Fruit fly (Drosophila melanogaster) whole organism: ENCODE measurements around the gene CG31223.

Experiments used
- CG8478 ChIP-seq: fragments of >200 bp; optimal IDR thresholded peaks from 2 replicates; lab custom pipeline; 2018; ENCODE audit warnings: inconsistent platforms
- Dll ChIP-seq: fragments of >200 bp; optimal IDR thresholded peaks from 2 replicates; lab custom pipeline; 2017
- EcR ChIP-seq, 2 experiments: fragments of >200 bp; optimal IDR thresholded peaks; 2 replicates each; lab custom pipeline; 2017; ENCODE audit warnings: missing biosample characterization in 2 of 2, missing genetic modification characterization in 2 of 2, missing genetic modification reagents in 2 of 2
- pan ChIP-seq: fragments of >200 bp; optimal IDR thresholded peaks from 2 replicates; lab custom pipeline; 2017
- psq ChIP-seq: fragments of >200 bp; optimal IDR thresholded peaks from 2 replicates; lab custom pipeline; 2017
- usp ChIP-seq: fragments of >200 bp; optimal IDR thresholded peaks from 2 replicates; lab custom pipeline; 2017; ENCODE audit warnings: missing biosample characterization, missing genetic modification characterization, mixed read lengths

Gene CG31223

dm6 chr3R:20830963-20831362 is at the start of gene CG31223:
TSS of gene CG31223 (plus strand) at chr3R:20831127.
- no peak for TF ChIP-seq pan (lab: Kevin White, UChicago)
- TF ChIP-seq CG8478 (lab: Kevin White, UChicago): no peak
- no peak for TF ChIP-seq Dll (lab: Kevin White, UChicago)
- TF ChIP-seq psq (lab: Kevin White, UChicago): no peak
- TF ChIP-seq EcR (GFP tag; optimal IDR thresholded peaks at IDR 0.05; lab: Kevin White, UChicago): no peak
- no peak for TF ChIP-seq usp (GFP tag; lab: Kevin White, UChicago)

DNA sequence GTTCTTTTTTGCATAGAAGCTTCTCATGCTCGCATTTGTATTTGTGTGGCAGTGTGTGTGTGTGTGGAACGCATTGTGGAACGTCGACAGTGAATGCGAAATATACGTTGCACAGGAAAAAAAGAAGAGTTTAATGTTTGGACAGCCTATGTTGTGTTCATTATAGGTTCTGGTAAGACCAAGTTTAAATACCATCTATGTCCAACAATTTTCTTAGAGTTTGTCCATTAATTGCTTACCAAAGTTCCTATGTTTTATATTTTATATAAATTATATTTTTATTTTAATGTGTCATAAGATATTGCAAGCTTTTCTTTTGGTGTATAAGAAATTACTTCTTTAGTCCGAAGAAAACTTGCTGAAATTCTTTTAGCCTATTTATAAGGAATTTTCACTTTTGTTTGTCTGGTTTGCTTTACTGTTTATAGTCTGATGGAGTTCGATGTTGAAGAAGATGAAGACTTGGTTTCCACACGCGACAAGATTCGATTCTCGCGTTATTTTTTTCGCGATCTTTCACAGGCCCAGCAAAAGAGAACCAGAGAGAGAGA is 48.7 kb upstream of the CG31223 start:
- TF ChIP-seq usp (GFP tag; lab: Kevin White, UChicago): no peak

DNA sequence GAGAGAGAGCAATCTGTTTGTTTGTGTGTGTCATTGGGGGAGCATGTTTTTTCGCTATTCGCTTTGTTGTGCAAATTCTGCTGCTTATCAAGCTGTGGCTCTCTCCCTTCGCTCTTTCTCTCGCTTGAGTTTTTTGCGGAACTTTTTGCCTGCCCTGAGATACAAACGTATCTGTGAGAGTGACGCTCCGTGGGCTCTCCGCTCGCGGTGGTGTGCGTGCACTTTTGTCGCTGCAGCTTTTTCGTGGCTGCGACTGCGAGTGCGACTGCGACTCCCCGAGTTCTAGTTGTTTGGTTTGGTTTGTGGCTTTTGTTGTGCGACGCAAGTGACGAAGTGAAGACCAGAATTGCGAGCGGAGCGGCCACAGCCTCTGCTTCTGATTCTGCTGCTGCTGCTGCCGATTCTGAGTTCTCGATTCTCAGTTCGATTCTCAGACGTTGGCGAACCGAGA is 48.2 kb upstream of the CG31223 start:
- TF ChIP-seq Dll (lab: Kevin White, UChicago): peak; percentile 99
- no peak for TF ChIP-seq pan (lab: Kevin White, UChicago)

dm6 chr3R:20783714-20784435 is 47.1 kb upstream of the CG31223 start:
- TF ChIP-seq usp (GFP tag; lab: Kevin White, UChicago): no peak
- no peak for TF ChIP-seq EcR (GFP tag; optimal IDR thresholded peaks at IDR 0.05; lab: Kevin White, UChicago)
- TF ChIP-seq Dll (lab: Kevin White, UChicago): peak; percentile 60
- TF ChIP-seq CG8478 (lab: Kevin White, UChicago): peak; percentile 70

DNA sequence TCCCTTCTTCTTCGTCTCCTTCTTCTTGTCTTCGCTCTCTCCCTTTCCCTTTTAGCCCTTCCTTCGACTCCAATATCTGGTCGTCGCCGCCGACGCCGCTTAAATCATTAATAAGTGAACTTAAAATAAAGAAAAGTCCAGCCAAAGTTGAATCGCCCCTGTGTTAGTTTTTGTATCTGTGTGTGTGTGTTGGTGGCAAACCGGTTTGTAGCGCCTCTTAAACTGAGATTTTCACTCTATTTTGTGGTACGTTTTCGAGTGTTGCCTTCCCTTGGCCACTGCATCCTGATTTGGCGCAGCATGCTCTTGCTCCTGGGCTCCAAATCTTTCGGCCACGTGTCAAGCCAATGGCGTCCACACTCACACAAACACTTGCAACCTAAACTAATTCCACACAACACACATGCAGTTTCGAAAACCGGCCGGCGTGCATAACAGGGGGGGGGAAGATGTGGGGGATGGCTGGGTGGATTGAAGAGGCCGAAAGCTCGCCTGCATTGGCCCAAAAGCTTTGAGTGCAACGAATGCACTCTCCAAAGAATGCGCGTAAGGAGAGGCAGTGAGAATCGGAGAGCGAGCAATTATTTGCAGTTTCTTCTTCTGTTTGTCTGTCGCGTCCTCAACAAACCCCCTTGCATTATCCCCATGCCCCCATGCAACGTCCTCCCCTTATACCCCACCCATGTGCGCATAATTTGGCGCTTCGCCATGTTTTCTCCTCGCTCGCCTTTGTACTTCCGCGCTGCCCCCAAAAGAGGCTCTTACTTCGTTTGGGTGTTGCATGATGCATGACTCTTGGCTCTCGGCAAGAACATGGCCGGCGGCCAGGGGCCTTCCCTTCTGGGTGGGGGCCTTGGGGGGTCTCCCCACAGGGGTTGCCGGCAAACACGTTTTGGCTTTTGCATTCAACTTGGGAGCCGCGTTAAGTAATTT is 46.2 kb upstream of the CG31223 start:
- TF ChIP-seq Dll (lab: Kevin White, UChicago): peak; percentile 85
- TF ChIP-seq EcR (GFP tag; optimal IDR thresholded peaks at IDR 0.05; lab: Kevin White, UChicago): peak in 1 of 2 experiments; percentile 17
- TF ChIP-seq CG8478 (lab: Kevin White, UChicago): no peak

dm6 chr3R:20788559-20788958 is 42.4 kb upstream of the CG31223 start:
- no peak for TF ChIP-seq psq (lab: Kevin White, UChicago)

dm6 chr3R:20790437-20790836 is 40.5 kb upstream of the CG31223 start:
- TF ChIP-seq usp (GFP tag; lab: Kevin White, UChicago): no peak
- TF ChIP-seq Dll (lab: Kevin White, UChicago): no peak
- TF ChIP-seq EcR (GFP tag; optimal IDR thresholded peaks at IDR 0.05; lab: Kevin White, UChicago): no peak
- no peak for TF ChIP-seq psq (lab: Kevin White, UChicago)
- TF ChIP-seq CG8478 (lab: Kevin White, UChicago): no peak
- TF ChIP-seq pan (lab: Kevin White, UChicago): no peak

dm6 chr3R:20791212-20791789 is 39.6 kb upstream of the CG31223 start:
- no peak for TF ChIP-seq Dll (lab: Kevin White, UChicago)
- peak; percentile 67 to 85 for TF ChIP-seq EcR (GFP tag; optimal IDR thresholded peaks at IDR 0.05; lab: Kevin White, UChicago)

- TF ChIP-seq Dll (lab: Kevin White, UChicago) (no peak), usp (GFP tag; lab: Kevin White, UChicago) (no peak), psq (lab: Kevin White, UChicago) (no peak)
Observed at dm6 chr3R:20796949-20797348, 34.0 kb upstream of the CG31223 start.

DNA sequence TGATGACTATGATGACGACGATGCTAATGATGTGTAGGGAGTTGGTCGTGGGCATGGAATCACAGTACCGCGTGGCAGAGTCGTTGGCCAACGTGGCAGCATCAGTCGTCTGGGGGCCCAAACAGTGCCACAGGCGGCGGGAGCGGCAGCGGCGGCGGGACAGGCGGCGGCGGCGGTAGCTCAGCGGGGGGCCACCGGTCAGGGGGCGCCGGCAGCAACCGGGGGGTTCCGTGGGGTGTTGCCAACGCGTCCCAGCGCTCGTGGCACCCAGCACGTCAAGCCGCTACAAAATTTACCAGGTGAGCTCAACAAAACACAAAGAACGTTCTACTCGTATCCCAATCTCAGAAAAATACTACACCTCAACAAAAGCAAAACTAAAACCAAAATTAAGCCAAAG is 28.7 kb upstream of the CG31223 start:
- TF ChIP-seq usp (GFP tag; lab: Kevin White, UChicago): no peak
- TF ChIP-seq Dll (lab: Kevin White, UChicago): no peak

DNA sequence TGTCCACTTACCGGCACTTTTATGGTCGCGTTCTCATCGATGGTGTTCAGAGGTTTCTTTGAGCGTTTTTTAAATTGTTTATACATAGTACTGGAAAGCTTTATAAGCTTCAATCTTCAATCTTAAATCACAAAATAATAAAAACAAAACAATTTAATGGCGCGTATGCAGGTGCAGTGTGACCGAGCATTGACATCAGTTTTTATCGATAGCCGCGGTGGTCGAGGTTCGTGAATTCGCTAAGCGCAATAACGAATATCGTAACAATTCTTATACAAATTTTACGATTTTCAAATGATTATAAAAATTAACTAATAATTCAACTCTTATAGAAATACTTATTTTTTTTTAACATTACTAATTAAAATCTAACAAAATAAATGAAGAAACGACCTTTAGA is 14.9 kb upstream of the CG31223 start, which contains the start of gene Fancd2:
Gene Fancd2 (minus strand): TSS at position 183 of the 400 bp plus-strand sequence.
- TF ChIP-seq pan (lab: Kevin White, UChicago) (no peak), EcR (GFP tag; optimal IDR thresholded peaks at IDR 0.05; lab: Kevin White, UChicago) (no peak), CG8478 (lab: Kevin White, UChicago) (no peak), usp (GFP tag; lab: Kevin White, UChicago) (no peak), psq (lab: Kevin White, UChicago) (no peak), Dll (lab: Kevin White, UChicago) (no peak)

DNA sequence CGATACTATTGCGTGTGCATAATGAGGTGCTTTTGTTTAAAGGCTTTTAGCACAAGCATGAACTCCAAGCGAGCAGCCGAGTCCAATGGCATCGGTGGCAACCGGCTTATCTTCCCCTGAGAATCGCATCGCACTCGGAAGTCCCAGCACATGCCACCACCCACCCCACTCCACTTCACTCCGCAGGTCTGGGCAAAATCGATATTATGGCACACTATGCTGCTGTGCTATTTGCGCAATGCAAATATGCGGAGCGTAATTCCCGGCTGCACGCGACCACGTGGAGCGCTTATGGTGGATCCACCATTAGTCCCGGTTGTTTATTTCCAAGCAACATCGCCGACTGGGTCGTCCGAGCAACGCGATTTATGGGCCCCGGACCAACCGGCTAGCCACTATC is 12.7 kb upstream of the CG31223 start:
- TF ChIP-seq usp (GFP tag; lab: Kevin White, UChicago): no peak
- TF ChIP-seq Dll (lab: Kevin White, UChicago): no peak
- TF ChIP-seq CG8478 (lab: Kevin White, UChicago): no peak
- TF ChIP-seq psq (lab: Kevin White, UChicago): no peak
- TF ChIP-seq EcR (GFP tag; optimal IDR thresholded peaks at IDR 0.05; lab: Kevin White, UChicago): no peak
- no peak for TF ChIP-seq pan (lab: Kevin White, UChicago)
